Fruit fly (Drosophila melanogaster): ENCODE data around the gene CG15468.

Gene CG15468

dm6 chrX:4961028-4961427 lies at the start of gene CG15468:
Gene CG15468 (minus strand): TSS chrX:4961128.
- no peak for TF ChIP-seq Mio (GFP tag; optimal IDR thresholded peaks at IDR 0.05)
- TF ChIP-seq pan (optimal IDR thresholded peaks at IDR 0.05) = no peak
- no peak for TF ChIP-seq sage (GFP tag; optimal IDR thresholded peaks at IDR 0.05)
- TF ChIP-seq dl (GFP tag; optimal IDR thresholded peaks at IDR 0.05; ENCODE audit: insufficient read depth in 1 of 2, partially characterized antibody in 2 of 2) = no peak
- TF ChIP-seq brk (GFP tag; optimal IDR thresholded peaks at IDR 0.05) = no peak

- TF ChIP-seq CG9705 (GFP tag; optimal IDR thresholded peaks at IDR 0.05) (no peak), tai (GFP tag; optimal IDR thresholded peaks at IDR 0.05) (no peak), Jra (GFP tag; optimal IDR thresholded peaks at IDR 0.05) (no peak), brk (GFP tag; optimal IDR thresholded peaks at IDR 0.05) (no peak), Mio (GFP tag; optimal IDR thresholded peaks at IDR 0.05) (no peak), CrebA (GFP tag; optimal IDR thresholded peaks at IDR 0.05; ENCODE audit: borderline replicate concordance) (no peak), dsf (GFP tag; optimal IDR thresholded peaks at IDR 0.05; ENCODE audit: borderline replicate concordance) (no peak), Dfd (GFP tag; optimal IDR thresholded peaks at IDR 0.05) (no peak), ey (GFP tag; optimal IDR thresholded peaks at IDR 0.05) (no peak), GATAd (GFP tag; optimal IDR thresholded peaks at IDR 0.05) (no peak), Hr78 (GFP tag; optimal IDR thresholded peaks at IDR 0.05) (no peak), h (GFP tag; optimal IDR thresholded peaks at IDR 0.05) (no peak), Sp1 (GFP tag; optimal IDR thresholded peaks at IDR 0.05) (no peak), Dif (GFP tag; optimal IDR thresholded peaks at IDR 0.05; ENCODE audit: partially characterized antibody) (no peak), CG32264 (GFP tag; optimal IDR thresholded peaks at IDR 0.05) (no peak), pan (optimal IDR thresholded peaks at IDR 0.05) (no peak), N (GFP tag; optimal IDR thresholded peaks at IDR 0.05) (no peak), Myc (optimal IDR thresholded peaks at IDR 0.05) (no peak), woc (GFP tag; optimal IDR thresholded peaks at IDR 0.05) (no peak)
Measured at dm6 chrX:5010116-5010515, 49.2 kb upstream of the CG15468 start.

dm6 chrX:5002748-5003147 lies 41.8 kb upstream of the CG15468 start:
- TF ChIP-seq OdsH (GFP tag; optimal IDR thresholded peaks at IDR 0.05) (no peak), fru (GFP tag; optimal IDR thresholded peaks at IDR 0.05) (peak; percentile 5)

dm6 chrX:4999024-4999423 lies 38.1 kb upstream of the CG15468 start:
- TF ChIP-seq N (GFP tag; optimal IDR thresholded peaks at IDR 0.05) (no peak), HLH106 (tag; optimal IDR thresholded peaks at IDR 0.05) (no peak), rgr (GFP tag; optimal IDR thresholded peaks at IDR 0.05) (peak; percentile 15), jim (GFP tag; optimal IDR thresholded peaks at IDR 0.05) (no peak)

dm6 chrX:4997141-4997540 lies 36.2 kb upstream of the CG15468 start, which contains the start of gene CG12680:
Gene CG12680 (plus strand): TSS chrX:4997441.
- TF ChIP-seq tai (GFP tag; optimal IDR thresholded peaks at IDR 0.05) (no peak), dl (GFP tag; optimal IDR thresholded peaks at IDR 0.05; ENCODE audit: insufficient read depth in 1 of 2, partially characterized antibody in 2 of 2) (no peak), Jra (GFP tag; optimal IDR thresholded peaks at IDR 0.05) (no peak), jim (GFP tag; optimal IDR thresholded peaks at IDR 0.05) (no peak)

dm6 chrX:4985371-4985770 lies 24.4 kb upstream of the CG15468 start:
- TF ChIP-seq N (GFP tag; optimal IDR thresholded peaks at IDR 0.05) (no peak), brk (GFP tag; optimal IDR thresholded peaks at IDR 0.05) (no peak), OdsH (GFP tag; optimal IDR thresholded peaks at IDR 0.05) (no peak), usp (GFP tag; optimal IDR thresholded peaks at IDR 0.05) (no peak), HLH106 (tag; optimal IDR thresholded peaks at IDR 0.05) (no peak), foxo (GFP tag; optimal IDR thresholded peaks at IDR 0.05) (no peak), Myc (optimal IDR thresholded peaks at IDR 0.05) (no peak), woc (GFP tag; optimal IDR thresholded peaks at IDR 0.05) (no peak), Dfd (GFP tag; optimal IDR thresholded peaks at IDR 0.05) (no peak), dsf (GFP tag; optimal IDR thresholded peaks at IDR 0.05; ENCODE audit: borderline replicate concordance) (no peak), fru (GFP tag; optimal IDR thresholded peaks at IDR 0.05) (no peak), CG32264 (GFP tag; optimal IDR thresholded peaks at IDR 0.05) (no peak), rgr (GFP tag; optimal IDR thresholded peaks at IDR 0.05) (no peak), tai (GFP tag; optimal IDR thresholded peaks at IDR 0.05) (no peak), br (GFP tag; optimal IDR thresholded peaks at IDR 0.05) (no peak), Vsx2 (GFP tag; optimal IDR thresholded peaks at IDR 0.05; ENCODE audit: partially characterized antibody) (no peak), Rel (GFP tag; optimal IDR thresholded peaks at IDR 0.05) (no peak), Rel (tag; optimal IDR thresholded peaks at IDR 0.05) (no peak), Abd-B (GFP tag; optimal IDR thresholded peaks at IDR 0.05) (no peak)

Data from whole organism, wandering third instar larva.